Worm (Caenorhabditis elegans) whole organism, late embryonic: Measurements from ENCODE around the gene H43E16.1.

Source experiments
- C08G9.2 ChIP-seq: sonication (generic microtip); optimal IDR thresholded peaks from 2 replicates; lab custom pipeline; 2016; ENCODE audit warnings: mild to moderate bottlenecking, missing genetic modification characterization, moderate library complexity, missing compliant biosample characterization
- K02D7.2 ChIP-seq: sonication (generic microtip); optimal IDR thresholded peaks from 2 replicates; lab custom pipeline; 2017; ENCODE audit warnings: mild to moderate bottlenecking, missing genetic modification characterization, missing compliant biosample characterization
- K09A11.1 ChIP-seq: sonication (generic microtip); optimal IDR thresholded peaks from 2 replicates; lab custom pipeline; 2017; ENCODE audit warnings: antibody characterized with exemption, mild to moderate bottlenecking, missing genetic modification characterization, missing compliant biosample characterization; ENCODE audit not compliant: insufficient read depth
- T23F11.4 ChIP-seq: fragments of 200-800 bp; sonication (Bioruptor generic); optimal IDR thresholded peaks from 2 replicates; lab custom pipeline; 2018; ENCODE audit warnings: mild to moderate bottlenecking, missing genetic modification characterization, missing compliant biosample characterization
- Y22D7AL.16 ChIP-seq: sonication (generic microtip); optimal IDR thresholded peaks from 2 replicates; lab custom pipeline; 2016; ENCODE audit warnings: missing genetic modification characterization, missing compliant biosample characterization
- ahr-1 ChIP-seq: sonication (generic microtip); optimal IDR thresholded peaks from 2 replicates; lab custom pipeline; 2016; ENCODE audit warnings: missing genetic modification characterization, missing compliant biosample characterization
- ceh-14 ChIP-seq: sonication (generic microtip); optimal IDR thresholded peaks from 2 replicates; lab custom pipeline; 2016; ENCODE audit warnings: missing genotype, missing genetic modification characterization, missing compliant biosample characterization
- ceh-18 ChIP-seq: sonication (generic microtip); optimal IDR thresholded peaks from 2 replicates; lab custom pipeline; 2016; ENCODE audit warnings: missing genetic modification characterization, missing compliant biosample characterization
- ceh-19 ChIP-seq: fragments of 200-800 bp; sonication (Bioruptor generic); optimal IDR thresholded peaks from 2 replicates; lab custom pipeline; 2018; ENCODE audit warnings: mild to moderate bottlenecking, missing genetic modification characterization, missing compliant biosample characterization
- ceh-2 ChIP-seq: sonication (generic microtip); optimal IDR thresholded peaks from 2 replicates; lab custom pipeline; 2016; ENCODE audit warnings: missing genotype, missing genetic modification characterization, missing compliant biosample characterization
- ceh-22 ChIP-seq: sonication (generic microtip); optimal IDR thresholded peaks from 2 replicates; lab custom pipeline; 2017; ENCODE audit warnings: missing biosample characterization, missing genetic modification characterization
- ceh-31 ChIP-seq: sonication (generic microtip); optimal IDR thresholded peaks from 2 replicates; lab custom pipeline; 2016; ENCODE audit warnings: missing genetic modification characterization, missing compliant biosample characterization
- ceh-45 ChIP-seq: fragments of 200-800 bp; sonication (Bioruptor generic); IDR thresholded peaks from 2 replicates; pipeline ENCODE4 v1.3.6; 2022; ENCODE audit warnings: missing genetic modification reagents, missing genetic modification characterization, missing compliant biosample characterization
- ceh-48 ChIP-seq: sonication (generic microtip); optimal IDR thresholded peaks from 2 replicates; lab custom pipeline; 2016; ENCODE audit warnings: missing genetic modification characterization, inconsistent platforms, missing compliant biosample characterization
- ceh-6 ChIP-seq: fragments of 200-800 bp; sonication (Bioruptor generic); optimal IDR thresholded peaks from 2 replicates; lab custom pipeline; 2018; ENCODE audit warnings: mild to moderate bottlenecking, missing genetic modification characterization, missing compliant biosample characterization
- che-1 ChIP-seq: sonication (generic microtip); optimal IDR thresholded peaks from 2 replicates; lab custom pipeline; 2016; ENCODE audit warnings: mild to moderate bottlenecking, missing genetic modification characterization, missing compliant biosample characterization
- dve-1 ChIP-seq: sonication (generic microtip); optimal IDR thresholded peaks from 2 replicates; lab custom pipeline; 2017; ENCODE audit warnings: antibody characterized with exemption, mild to moderate bottlenecking, missing genetic modification characterization, missing compliant biosample characterization
- elt-2 ChIP-seq: sonication (generic microtip); optimal IDR thresholded peaks from 2 replicates; lab custom pipeline; 2016; ENCODE audit warnings: missing genetic modification reagents, missing genetic modification characterization, missing compliant biosample characterization
- ets-4 ChIP-seq: sonication (generic microtip); optimal IDR thresholded peaks from 2 replicates; lab custom pipeline; 2016; ENCODE audit warnings: missing genetic modification characterization, missing compliant biosample characterization
- fax-1 ChIP-seq: sonication (generic microtip); optimal IDR thresholded peaks from 2 replicates; lab custom pipeline; 2016; ENCODE audit warnings: missing genotype, missing genetic modification characterization, missing compliant biosample characterization
- fkh-6 ChIP-seq: sonication (generic microtip); optimal IDR thresholded peaks from 2 replicates; lab custom pipeline; 2016; ENCODE audit warnings: missing genetic modification characterization, missing compliant biosample characterization
- gmeb-2 ChIP-seq: sonication (generic microtip); optimal IDR thresholded peaks from 2 replicates; lab custom pipeline; 2016; ENCODE audit warnings: missing genetic modification characterization, inconsistent platforms, missing compliant biosample characterization
- hlh-13 ChIP-seq: fragments of 200-800 bp; sonication (Bioruptor generic); optimal IDR thresholded peaks from 2 replicates; lab custom pipeline; 2018; ENCODE audit warnings: mild to moderate bottlenecking, missing genetic modification characterization, missing compliant biosample characterization
- hlh-15 ChIP-seq: sonication (generic microtip); optimal IDR thresholded peaks from 2 replicates; lab custom pipeline; 2016; ENCODE audit warnings: missing genetic modification characterization, missing compliant biosample characterization
- hlh-8 ChIP-seq: sonication (generic microtip); optimal IDR thresholded peaks from 2 replicates; lab custom pipeline; 2016; ENCODE audit warnings: missing genotype, missing genetic modification characterization, missing compliant biosample characterization
- lim-6 ChIP-seq: sonication (generic microtip); optimal IDR thresholded peaks from 2 replicates; lab custom pipeline; 2016; ENCODE audit warnings: missing genetic modification characterization, missing compliant biosample characterization
- nfya-1 ChIP-seq: sonication (generic microtip); optimal IDR thresholded peaks from 2 replicates; lab custom pipeline; 2017; ENCODE audit warnings: missing genetic modification characterization, mild to moderate bottlenecking, missing compliant biosample characterization, antibody characterized with exemption, moderate library complexity
- nhr-11 ChIP-seq: fragments of 150-350 bp; optimal IDR thresholded peaks from 2 replicates; lab custom pipeline; 2014; ENCODE audit warnings: missing biosample characterization, missing genetic modification characterization
- nhr-232 ChIP-seq: sonication (generic microtip); optimal IDR thresholded peaks from 2 replicates; lab custom pipeline; 2016; ENCODE audit warnings: missing genetic modification characterization, missing compliant biosample characterization
- pag-3 ChIP-seq: sonication (generic microtip); optimal IDR thresholded peaks from 2 replicates; lab custom pipeline; 2016; ENCODE audit warnings: missing compliant biosample characterization, missing genetic modification characterization, borderline replicate concordance
- pat-9 ChIP-seq: fragments of 200-800 bp; sonication (Bioruptor generic); optimal IDR thresholded peaks from 2 replicates; lab custom pipeline; 2018; ENCODE audit warnings: mild to moderate bottlenecking, missing genetic modification characterization, moderate library complexity, missing compliant biosample characterization
- pha-2 ChIP-seq: sonication (generic microtip); optimal IDR thresholded peaks from 2 replicates; lab custom pipeline; 2017; ENCODE audit warnings: mild to moderate bottlenecking, missing genetic modification characterization, missing compliant biosample characterization
- pha-4 ChIP-seq: fragments of 150-350 bp; optimal IDR thresholded peaks from 2 replicates; lab custom pipeline; 2018; ENCODE audit warnings: missing biosample characterization, missing genetic modification reagents, missing genetic modification characterization
- pqm-1 ChIP-seq: sonication (generic microtip); optimal IDR thresholded peaks from 2 replicates; lab custom pipeline; 2016; ENCODE audit warnings: missing genetic modification characterization, missing compliant biosample characterization
- sdc-2 ChIP-seq: sonication (generic microtip); optimal IDR thresholded peaks from 2 replicates; lab custom pipeline; 2016; ENCODE audit warnings: missing genotype, missing genetic modification characterization, missing compliant biosample characterization
- sox-2 ChIP-seq: fragments of 200-800 bp; sonication (Bioruptor generic); IDR thresholded peaks from 2 replicates; pipeline ENCODE4 v1.3.6; 2022; ENCODE audit warnings: missing genetic modification reagents, missing genetic modification characterization, missing compliant biosample characterization
- sox-4 ChIP-seq: sonication (generic microtip); optimal IDR thresholded peaks from 2 replicates; lab custom pipeline; 2017; ENCODE audit warnings: mild to moderate bottlenecking, missing genetic modification characterization, inconsistent platforms, missing compliant biosample characterization
- syd-9 ChIP-seq: sonication (generic microtip); optimal IDR thresholded peaks from 2 replicates; lab custom pipeline; 2016; ENCODE audit warnings: mild to moderate bottlenecking, missing genetic modification characterization, moderate library complexity, missing compliant biosample characterization
- tbx-2 ChIP-seq: sonication (generic microtip); optimal IDR thresholded peaks from 2 replicates; lab custom pipeline; 2016; ENCODE audit warnings: missing genetic modification characterization, missing compliant biosample characterization
- unc-42 ChIP-seq: sonication (generic microtip); optimal IDR thresholded peaks from 2 replicates; lab custom pipeline; 2016; ENCODE audit warnings: missing genotype, missing genetic modification characterization, missing compliant biosample characterization
- unc-86 ChIP-seq: sonication (generic microtip); optimal IDR thresholded peaks from 2 replicates; lab custom pipeline; 2016; ENCODE audit warnings: missing genetic modification characterization, missing compliant biosample characterization

The H43E16.1 gene

DNA sequence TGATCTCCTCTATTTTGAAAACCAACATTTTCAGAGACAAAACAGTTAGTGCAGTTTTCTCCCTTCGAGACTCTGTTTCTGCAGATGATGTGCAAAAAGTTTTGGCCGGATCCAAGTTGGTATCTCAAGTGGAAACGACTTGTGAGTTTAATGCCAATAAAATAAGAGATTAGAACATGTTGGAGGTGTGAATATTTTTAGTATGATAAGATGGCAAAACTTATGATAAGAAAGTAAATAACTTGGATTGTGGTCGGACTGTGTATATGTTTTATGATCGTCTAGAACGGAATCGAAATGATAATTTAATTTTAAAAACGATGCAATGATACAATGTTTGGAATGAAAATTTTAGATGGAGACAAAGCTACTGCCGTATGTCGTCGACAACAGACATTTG, 42.1 kb upstream of the H43E16.1 start:
- no peak for TF ChIP-seq sox-2
- no peak for TF ChIP-seq che-1
- no peak for TF ChIP-seq pat-9
- no peak for TF ChIP-seq C08G9.2 (tag; lab: Kevin White, UChicago)
- TF ChIP-seq ceh-45 (GFP tag; lab: Robert Waterston, UW), result no peak
- no peak for TF ChIP-seq nhr-11 (tag; lab: Kevin White, UChicago)
- TF ChIP-seq ceh-48 (tag; lab: Kevin White, UChicago), result no peak
- TF ChIP-seq fax-1 (tag; lab: Kevin White, UChicago), result no peak
- no peak for TF ChIP-seq nfya-1 (tag; lab: Kevin White, UChicago)
- TF ChIP-seq ahr-1, result no peak
- no peak for TF ChIP-seq hlh-15 (tag; lab: Kevin White, UChicago)
- TF ChIP-seq K02D7.2, result no peak
- TF ChIP-seq ets-4 (tag; lab: Kevin White, UChicago), result no peak
- TF ChIP-seq sdc-2 (tag; lab: Kevin White, UChicago), result no peak
- TF ChIP-seq, all 69 proteins: peak for 0

- no peak for TF ChIP-seq ceh-2 (tag; lab: Kevin White, UChicago)
- TF ChIP-seq T23F11.4, result no peak
- TF ChIP-seq unc-86 (tag; lab: Kevin White, UChicago), result no peak
- TF ChIP-seq pha-2, result no peak
- no peak for TF ChIP-seq gmeb-2
- no peak for TF ChIP-seq syd-9 (tag; lab: Kevin White, UChicago)
- TF ChIP-seq nhr-11 (tag; lab: Kevin White, UChicago), result no peak
- no peak for TF ChIP-seq ceh-19
- no peak for TF ChIP-seq ceh-22 (tag; lab: Kevin White, UChicago)
- TF ChIP-seq dve-1 (tag; lab: Kevin White, UChicago), result no peak
- no peak for TF ChIP-seq elt-2 (tag; lab: Kevin White, UChicago)
- no peak for TF ChIP-seq tbx-2 (tag; lab: Kevin White, UChicago)
- TF ChIP-seq Y22D7AL.16, result no peak
- TF ChIP-seq ceh-6, result no peak
- no peak for TF ChIP-seq hlh-13 (GFP tag; lab: Kevin White, UChicago)
- no peak for TF ChIP-seq K09A11.1
- no peak for TF ChIP-seq sdc-2 (tag; lab: Kevin White, UChicago)
- TF ChIP-seq pha-4 (tag; lab: Kevin White, UChicago), result no peak
- TF ChIP-seq unc-42 (tag; lab: Kevin White, UChicago), result no peak
- no peak for TF ChIP-seq pag-3 (tag; lab: Kevin White, UChicago)
Measured at ce11 chrII:6636136-6636535, 37.9 kb upstream of the H43E16.1 start, which contains the start of gene T19D12.5. Gene T19D12.5 (minus strand): TSS chrII:6636236.

- TF ChIP-seq lim-6 (tag; lab: Kevin White, UChicago) (no peak), fkh-6 (tag; lab: Kevin White, UChicago) (no peak), nfya-1 (tag; lab: Kevin White, UChicago) (no peak), ceh-14 (tag; lab: Kevin White, UChicago) (no peak), fax-1 (tag; lab: Kevin White, UChicago) (no peak), ceh-31 (tag; lab: Kevin White, UChicago) (no peak), sox-4 (tag; lab: Kevin White, UChicago) (no peak), ceh-45 (GFP tag; lab: Robert Waterston, UW) (no peak), pqm-1 (tag; lab: Kevin White, UChicago) (no peak), ets-4 (tag; lab: Kevin White, UChicago) (no peak), hlh-15 (tag; lab: Kevin White, UChicago) (no peak), sdc-2 (tag; lab: Kevin White, UChicago) (no peak), ceh-18 (tag; lab: Kevin White, UChicago) (no peak), Y22D7AL.16 (no peak), ceh-22 (tag; lab: Kevin White, UChicago) (no peak), sox-2 (no peak), nhr-232 (tag; lab: Kevin White, UChicago) (no peak), pat-9 (no peak), hlh-8 (tag; lab: Kevin White, UChicago) (no peak)
- TF ChIP-seq, all 69 proteins: peak for 0
Measured at ce11 chrII:6637854-6638253, 36.2 kb upstream of the H43E16.1 start.
